Worm (Caenorhabditis elegans): ENCODE results near the gene F32D8.15.

Gene F32D8.15

DNA sequence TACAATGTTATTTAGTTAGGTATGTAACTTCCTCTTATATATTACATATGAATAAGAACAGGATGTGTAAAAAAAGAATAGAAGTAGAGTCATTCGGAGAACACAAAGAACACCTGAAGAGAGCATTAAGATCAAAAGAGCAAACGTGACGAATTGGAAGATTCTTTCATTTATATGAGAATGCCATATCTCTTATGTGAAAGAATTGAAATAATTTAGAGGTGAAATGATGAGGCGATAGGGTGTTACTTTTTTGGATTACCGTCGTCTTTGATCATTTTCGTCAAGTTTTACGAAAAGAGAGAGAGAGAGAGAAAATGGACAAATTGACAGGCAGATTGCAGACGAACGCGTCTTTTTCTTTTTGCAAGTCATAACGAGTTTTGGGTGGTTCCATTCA lies 27.3 kb upstream of the F32D8.15 start (continued):
- no peak for TF ChIP-seq F49E8.2 (tag; optimal IDR thresholded peaks at IDR 0.05; ENCODE audit: borderline replicate concordance)
- TF ChIP-seq T20F7.1 (GFP tag; optimal IDR thresholded peaks at IDR 0.05) = no peak
- TF ChIP-seq ceh-20 (GFP tag; IDR thresholded peaks at IDR 0.05) = no peak
- TF ChIP-seq sdz-12 (GFP tag; optimal IDR thresholded peaks at IDR 0.05) = no peak
- TF ChIP-seq lin-38 (GFP tag; IDR thresholded peaks at IDR 0.05) = no peak
- TF ChIP-seq aly-2 (tag; optimal IDR thresholded peaks at IDR 0.05) = no peak
- TF ChIP-seq duxl-1 (tag; optimal IDR thresholded peaks at IDR 0.05; ENCODE audit: poor library complexity) = no peak
- TF ChIP-seq zag-1 (tag; optimal IDR thresholded peaks at IDR 0.05) = no peak
- TF ChIP-seq nhr-102 (tag; optimal IDR thresholded peaks at IDR 0.05) = no peak
- TF ChIP-seq fkh-10 (GFP tag; optimal IDR thresholded peaks at IDR 0.05) = no peak
- TF ChIP-seq saeg-2 (GFP tag; IDR thresholded peaks at IDR 0.05) = no peak

- no peak for TF ChIP-seq Y75B8A.6 (GFP tag; IDR thresholded peaks at IDR 0.05)
- no peak for TF ChIP-seq Y5F2A.4 (GFP tag; optimal IDR thresholded peaks at IDR 0.05)
- TF ChIP-seq aha-1 (tag) = peak; percentile 78
- TF ChIP-seq pqm-1 (tag; optimal IDR thresholded peaks at IDR 0.05) = peak; percentile 79
- TF ChIP-seq nhr-11 (tag; optimal IDR thresholded peaks at IDR 0.05) = no peak
- TF ChIP-seq nhr-28 (tag; optimal IDR thresholded peaks at IDR 0.05) = peak; percentile 85
- no peak for TF ChIP-seq set-16 (GFP tag; IDR thresholded peaks at IDR 0.05)
- no peak for TF ChIP-seq egl-27 (tag; optimal IDR thresholded peaks at IDR 0.05)
- no peak for TF ChIP-seq egl-43 (GFP tag; IDR thresholded peaks at IDR 0.05)
- no peak for TF ChIP-seq daf-16 (GFP tag; optimal IDR thresholded peaks at IDR 0.05)
- TF ChIP-seq daf-16 (tag; optimal IDR thresholded peaks at IDR 0.05) = peak; percentile 97
- peak; percentile 45 for TF ChIP-seq dve-1 (tag; optimal IDR thresholded peaks at IDR 0.05; ENCODE audit: insufficient read depth)
- TF ChIP-seq nhr-77 (tag; optimal IDR thresholded peaks at IDR 0.05) = peak; percentile 53
- TF ChIP-seq hlh-11 (tag; optimal IDR thresholded peaks at IDR 0.05) = peak; percentile 84
- no peak for TF ChIP-seq tag-97 (GFP tag; IDR thresholded peaks at IDR 0.05)
- TF ChIP-seq pha-4 (GFP tag; IDR thresholded peaks at IDR 0.05) = no peak
- no peak for TF ChIP-seq pha-4 (tag; optimal IDR thresholded peaks at IDR 0.05)
- TF ChIP-seq ceh-20 (GFP tag; IDR thresholded peaks at IDR 0.05) = no peak
- TF ChIP-seq nhr-41 (GFP tag; IDR thresholded peaks at IDR 0.05) = no peak
- 0 out of 2 replicates have a peak, but pooled peaks have one; percentile 29 for TF ChIP-seq lin-1 (GFP tag; IDR thresholded peaks at IDR 0.05)
- no peak for TF ChIP-seq vab-7 (GFP tag; IDR thresholded peaks at IDR 0.05)
- no peak for TF ChIP-seq ceh-62 (tag; optimal IDR thresholded peaks at IDR 0.05)
- TF ChIP-seq zag-1 (tag; optimal IDR thresholded peaks at IDR 0.05) = no peak
- no peak for TF ChIP-seq mep-1 (tag; optimal IDR thresholded peaks at IDR 0.05)
- TF ChIP-seq nhr-111 (GFP tag; optimal IDR thresholded peaks at IDR 0.05) = no peak
- peak; percentile 79 for TF ChIP-seq php-3 (GFP tag; IDR thresholded peaks at IDR 0.05)
- TF ChIP-seq nhr-48 (tag; optimal IDR thresholded peaks at IDR 0.05) = peak; percentile 64
- TF ChIP-seq madf-5 (GFP tag; IDR thresholded peaks at IDR 0.05) = no peak
- no peak for TF ChIP-seq lin-39 (tag; optimal IDR thresholded peaks at IDR 0.05)
- no peak for TF ChIP-seq lin-29 (GFP tag; IDR thresholded peaks at IDR 0.05)
- TF ChIP-seq dmd-6 (GFP tag; IDR thresholded peaks at IDR 0.05) = peak; percentile 80
These were observed 25.8 kb upstream of the F32D8.15 start for ce11 chrV:10877808-10878600.
